Worm (Caenorhabditis elegans): ENCODE results near the gene srh-203.

DNA sequence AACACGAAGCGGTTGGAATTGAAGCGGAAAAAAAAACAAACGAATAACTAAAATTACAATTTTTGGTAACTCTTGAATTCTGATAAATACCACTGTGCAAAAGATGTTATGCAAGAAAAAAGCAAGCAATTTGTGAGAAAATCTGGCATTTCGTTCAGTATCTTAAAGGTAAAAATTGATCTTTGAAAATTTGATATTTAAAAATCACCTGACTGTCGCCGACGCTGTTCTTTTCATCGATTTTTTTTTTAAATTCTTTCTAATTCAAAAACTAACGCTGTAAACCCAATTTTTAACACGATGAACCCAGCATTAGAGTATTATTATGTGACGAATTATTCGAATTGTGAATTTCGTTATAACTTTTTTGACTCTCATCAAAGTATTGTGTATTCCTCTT is 17.6 kb upstream of the srh-203 start, which contains the start of gene srh-123:
- no peak for TF ChIP-seq daf-12 (tag; optimal IDR thresholded peaks at IDR 0.05)
- no peak for TF ChIP-seq ama-1 (optimal IDR thresholded peaks at IDR 0.05)
- no peak for TF ChIP-seq aly-2 (tag; optimal IDR thresholded peaks at IDR 0.05)
- TF ChIP-seq nhr-12 (tag; optimal IDR thresholded peaks at IDR 0.05), result no peak
- TF ChIP-seq ceh-28 (tag; optimal IDR thresholded peaks at IDR 0.05), result no peak
- TF ChIP-seq unc-39 (tag; optimal IDR thresholded peaks at IDR 0.05), result no peak
- TF ChIP-seq unc-62 (GFP tag; optimal IDR thresholded peaks at IDR 0.05), result no peak

Data from whole organism, L3 larva.